Worm (Caenorhabditis elegans): ENCODE results near the gene sri-54.

Gene sri-54

ce11 chrII:3102018-3102417 is 35.7 kb downstream of the sri-54 start, which contains the start of gene clec-121:
Gene clec-121, plus strand, starts transcription at chrII:3102318.
- TF ChIP-seq madf-5 (GFP tag; IDR thresholded peaks at IDR 0.05) (no peak), nhr-48 (tag; optimal IDR thresholded peaks at IDR 0.05) (no peak), rbr-2 (tag; optimal IDR thresholded peaks at IDR 0.05) (no peak), Y5F2A.4 (GFP tag; optimal IDR thresholded peaks at IDR 0.05) (no peak), aly-2 (tag; optimal IDR thresholded peaks at IDR 0.05) (no peak), dmd-8 (GFP tag; IDR thresholded peaks at IDR 0.05) (no peak)

ce11 chrII:3100546-3100945 is 37.2 kb downstream of the sri-54 start, which contains the start of gene srg-24:
Gene srg-24, minus strand, starts transcription at chrII:3100646.
- TF ChIP-seq fos-1 (tag; optimal IDR thresholded peaks at IDR 0.05) = no peak
- no peak for TF ChIP-seq saeg-2 (GFP tag; IDR thresholded peaks at IDR 0.05)
- no peak for TF ChIP-seq zfp-3 (GFP tag; conservative IDR thresholded peaks at IDR 0.05)
- TF ChIP-seq daf-8 (GFP tag; IDR thresholded peaks at IDR 0.05) = no peak
- TF ChIP-seq nhr-6 (tag; optimal IDR thresholded peaks at IDR 0.05) = no peak
- TF ChIP-seq php-3 (GFP tag; IDR thresholded peaks at IDR 0.05) = no peak

- no peak for TF ChIP-seq mdt-29 (GFP tag; IDR thresholded peaks at IDR 0.05)
- no peak for TF ChIP-seq zfp-2 (tag; optimal IDR thresholded peaks at IDR 0.05)
Measured at ce11 chrII:3096857-3097256, 40.8 kb downstream of the sri-54 start, which contains the start of gene Y25C1A.14. Gene Y25C1A.14, minus strand, starts transcription at chrII:3096957.

- no peak for TF ChIP-seq nhr-28 (tag; optimal IDR thresholded peaks at IDR 0.05)
- no peak for TF ChIP-seq saeg-2 (GFP tag; IDR thresholded peaks at IDR 0.05)
- no peak for TF ChIP-seq ceh-28 (tag; optimal IDR thresholded peaks at IDR 0.05)
- no peak for TF ChIP-seq Y5F2A.4 (GFP tag; optimal IDR thresholded peaks at IDR 0.05)
- TF ChIP-seq ztf-11 (tag; optimal IDR thresholded peaks at IDR 0.05) = no peak
- no peak for TF ChIP-seq nhr-237 (tag; optimal IDR thresholded peaks at IDR 0.05)
- no peak for TF ChIP-seq mes-2 (tag; optimal IDR thresholded peaks at IDR 0.05; ENCODE audit: poor library complexity, severe bottlenecking)
- TF ChIP-seq madf-9 (GFP tag; conservative IDR thresholded peaks at IDR 0.05) = no peak
Measured at ce11 chrII:3096060-3096459, 41.6 kb downstream of the sri-54 start, which contains the start of gene srg-23. Gene srg-23, minus strand, starts transcription at chrII:3096160.

- no peak for TF ChIP-seq tra-1 (GFP tag; IDR thresholded peaks at IDR 0.05)
- no peak for TF ChIP-seq sdz-12 (GFP tag; optimal IDR thresholded peaks at IDR 0.05)
- TF ChIP-seq ctbp-1 (GFP tag; IDR thresholded peaks at IDR 0.05) = no peak
- no peak for TF ChIP-seq cey-2 (tag; optimal IDR thresholded peaks at IDR 0.05; ENCODE audit: borderline replicate concordance, insufficient read depth)
- TF ChIP-seq daf-8 (GFP tag; IDR thresholded peaks at IDR 0.05) = no peak
- no peak for TF ChIP-seq nhr-76 (tag; optimal IDR thresholded peaks at IDR 0.05)
- no peak for TF ChIP-seq attf-4 (tag; optimal IDR thresholded peaks at IDR 0.05)
- no peak for TF ChIP-seq tag-97 (GFP tag; IDR thresholded peaks at IDR 0.05)
- no peak for TF ChIP-seq ceh-62 (tag; optimal IDR thresholded peaks at IDR 0.05)
Measured at ce11 chrII:3093352-3093751, 44.4 kb downstream of the sri-54 start, which contains the start of gene srg-22. Gene srg-22, minus strand, starts transcription at chrII:3093452.

ce11 chrII:3091268-3091667 is 46.4 kb downstream of the sri-54 start, which contains the start of gene srg-21:
Gene srg-21, minus strand, starts transcription at chrII:3091368.
- no peak for TF ChIP-seq mxl-3 (GFP tag; optimal IDR thresholded peaks at IDR 0.05)
- TF ChIP-seq nhr-11 (tag; optimal IDR thresholded peaks at IDR 0.05) = no peak
- TF ChIP-seq nhr-41 (GFP tag; IDR thresholded peaks at IDR 0.05) = no peak
- TF ChIP-seq nhr-102 (tag; optimal IDR thresholded peaks at IDR 0.05) = no peak
- TF ChIP-seq jun-1 (tag; optimal IDR thresholded peaks at IDR 0.05) = no peak
- TF ChIP-seq ceh-62 (tag; optimal IDR thresholded peaks at IDR 0.05) = no peak
- no peak for TF ChIP-seq lin-39 (tag; optimal IDR thresholded peaks at IDR 0.05)
- TF ChIP-seq duxl-1 (tag; optimal IDR thresholded peaks at IDR 0.05; ENCODE audit: poor library complexity) = no peak
- no peak for TF ChIP-seq nhr-25 (tag; optimal IDR thresholded peaks at IDR 0.05; ENCODE audit: borderline replicate concordance, insufficient read depth)
- TF ChIP-seq ceh-28 (tag; optimal IDR thresholded peaks at IDR 0.05) = no peak
- TF ChIP-seq Y5F2A.4 (GFP tag; optimal IDR thresholded peaks at IDR 0.05) = no peak
- no peak for TF ChIP-seq Y48G9A.11 (GFP tag; IDR thresholded peaks at IDR 0.05)
- TF ChIP-seq spr-3 (GFP tag; optimal IDR thresholded peaks at IDR 0.05) = no peak
- no peak for TF ChIP-seq unc-39 (tag; optimal IDR thresholded peaks at IDR 0.05)
- TF ChIP-seq daf-12 (tag; optimal IDR thresholded peaks at IDR 0.05) = no peak
